Worm (Caenorhabditis elegans): ENCODE measurements around the gene D1014.13.

D1014.13 gene

ce11 chrV:8132926-8133325, 12.5 kb upstream of the D1014.13 start, which contains the start of gene D1014.4:
Gene D1014.4, plus strand, starts transcription at chrV:8133226.
- TF ChIP-seq hmbx-1 (tag; optimal IDR thresholded peaks at IDR 0.05), result no peak
- no peak for TF ChIP-seq B0310.2 (tag; optimal IDR thresholded peaks at IDR 0.05)
- TF ChIP-seq pes-1 (GFP tag; IDR thresholded peaks at IDR 0.05), result no peak
- TF ChIP-seq ets-7 (tag; optimal IDR thresholded peaks at IDR 0.05), result no peak
- TF ChIP-seq F13C5.2 (tag; optimal IDR thresholded peaks at IDR 0.05), result no peak
- no peak for TF ChIP-seq tbx-11 (GFP tag; IDR thresholded peaks at IDR 0.05)
- no peak for TF ChIP-seq sea-1 (GFP tag; conservative IDR thresholded peaks at IDR 0.05)
- no peak for TF ChIP-seq hmg-4 (GFP tag; optimal IDR thresholded peaks at IDR 0.05)
- no peak for TF ChIP-seq flt-1 (GFP tag; IDR thresholded peaks at IDR 0.05)
- TF ChIP-seq scrt-1 (GFP tag; IDR thresholded peaks at IDR 0.05), result no peak
- no peak for TF ChIP-seq tra-4 (tag; optimal IDR thresholded peaks at IDR 0.05)
- no peak for TF ChIP-seq ama-1 (optimal IDR thresholded peaks at IDR 0.05)
- TF ChIP-seq ceh-13 (GFP tag; optimal IDR thresholded peaks at IDR 0.05), result no peak
- no peak for TF ChIP-seq aly-1 (tag; optimal IDR thresholded peaks at IDR 0.05)

- TF ChIP-seq sea-1 (GFP tag; conservative IDR thresholded peaks at IDR 0.05) (no peak), ceh-13 (GFP tag; optimal IDR thresholded peaks at IDR 0.05) (no peak), scrt-1 (GFP tag; IDR thresholded peaks at IDR 0.05) (no peak), ets-7 (tag; optimal IDR thresholded peaks at IDR 0.05) (no peak), pes-1 (GFP tag; IDR thresholded peaks at IDR 0.05) (no peak), hmbx-1 (tag; optimal IDR thresholded peaks at IDR 0.05) (no peak), tra-4 (tag; optimal IDR thresholded peaks at IDR 0.05) (no peak), ama-1 (optimal IDR thresholded peaks at IDR 0.05) (no peak), flt-1 (GFP tag; IDR thresholded peaks at IDR 0.05) (no peak), ceh-36 (tag; optimal IDR thresholded peaks at IDR 0.05) (no peak), tbx-11 (GFP tag; IDR thresholded peaks at IDR 0.05) (no peak), hnd-1 (tag; optimal IDR thresholded peaks at IDR 0.05) (no peak)
These were observed 1.8 kb upstream of the D1014.13 start, which contains the start of gene D1014.2 for ce11 chrV:8143605-8144004. Gene D1014.2, plus strand, starts transcription at chrV:8143905.

- TF ChIP-seq ets-7 (tag; optimal IDR thresholded peaks at IDR 0.05), result no peak
- no peak for TF ChIP-seq ama-1 (optimal IDR thresholded peaks at IDR 0.05)
These were observed 914 bp upstream of the D1014.13 start for ce11 chrV:8144515-8144914.

- TF ChIP-seq ets-7 (tag; optimal IDR thresholded peaks at IDR 0.05) (no peak), F13C5.2 (tag; optimal IDR thresholded peaks at IDR 0.05) (no peak), scrt-1 (GFP tag; IDR thresholded peaks at IDR 0.05) (no peak), hnd-1 (tag; optimal IDR thresholded peaks at IDR 0.05) (no peak), hmbx-1 (tag; optimal IDR thresholded peaks at IDR 0.05) (no peak), ama-1 (optimal IDR thresholded peaks at IDR 0.05) (no peak), sea-1 (GFP tag; conservative IDR thresholded peaks at IDR 0.05) (no peak), tra-4 (tag; optimal IDR thresholded peaks at IDR 0.05) (no peak), aly-1 (tag; optimal IDR thresholded peaks at IDR 0.05) (no peak), tbx-11 (GFP tag; IDR thresholded peaks at IDR 0.05) (no peak), flt-1 (GFP tag; IDR thresholded peaks at IDR 0.05) (no peak), ceh-13 (GFP tag; optimal IDR thresholded peaks at IDR 0.05) (no peak), hmg-4 (GFP tag; optimal IDR thresholded peaks at IDR 0.05) (no peak), ceh-36 (tag; optimal IDR thresholded peaks at IDR 0.05) (no peak), B0310.2 (tag; optimal IDR thresholded peaks at IDR 0.05) (no peak)
These were observed 10.3 kb downstream of the D1014.13 start for ce11 chrV:8155743-8156142.

ce11 chrV:8157446-8157845, 12.0 kb downstream of the D1014.13 start, which contains the start of gene sul-2:
Gene sul-2, plus strand, starts transcription at chrV:8157746.
- TF ChIP-seq tbx-37 (GFP tag; conservative IDR thresholded peaks at IDR 0.05) (no peak), flt-1 (GFP tag; IDR thresholded peaks at IDR 0.05) (no peak), hmg-4 (GFP tag; optimal IDR thresholded peaks at IDR 0.05) (no peak), ets-7 (tag; optimal IDR thresholded peaks at IDR 0.05) (no peak), ceh-13 (GFP tag; optimal IDR thresholded peaks at IDR 0.05) (no peak), hmbx-1 (tag; optimal IDR thresholded peaks at IDR 0.05) (no peak), hnd-1 (tag; optimal IDR thresholded peaks at IDR 0.05) (no peak), tra-4 (tag; optimal IDR thresholded peaks at IDR 0.05) (no peak), ceh-36 (tag; optimal IDR thresholded peaks at IDR 0.05) (no peak), ama-1 (optimal IDR thresholded peaks at IDR 0.05) (no peak), sea-1 (GFP tag; conservative IDR thresholded peaks at IDR 0.05) (no peak), scrt-1 (GFP tag; IDR thresholded peaks at IDR 0.05) (no peak)

- TF ChIP-seq hmg-4 (GFP tag; optimal IDR thresholded peaks at IDR 0.05), result no peak
- TF ChIP-seq ama-1 (optimal IDR thresholded peaks at IDR 0.05), result no peak
- TF ChIP-seq hnd-1 (tag; optimal IDR thresholded peaks at IDR 0.05), result no peak
- no peak for TF ChIP-seq ceh-13 (GFP tag; optimal IDR thresholded peaks at IDR 0.05)
- no peak for TF ChIP-seq hmbx-1 (tag; optimal IDR thresholded peaks at IDR 0.05)
- TF ChIP-seq ets-7 (tag; optimal IDR thresholded peaks at IDR 0.05), result no peak
- no peak for TF ChIP-seq tbx-11 (GFP tag; IDR thresholded peaks at IDR 0.05)
- TF ChIP-seq tbx-37 (GFP tag; conservative IDR thresholded peaks at IDR 0.05), result no peak
- TF ChIP-seq sea-1 (GFP tag; conservative IDR thresholded peaks at IDR 0.05), result no peak
- TF ChIP-seq tra-4 (tag; optimal IDR thresholded peaks at IDR 0.05), result no peak
- TF ChIP-seq B0310.2 (tag; optimal IDR thresholded peaks at IDR 0.05), result no peak
- no peak for TF ChIP-seq ceh-36 (tag; optimal IDR thresholded peaks at IDR 0.05)
- no peak for TF ChIP-seq scrt-1 (GFP tag; IDR thresholded peaks at IDR 0.05)
- no peak for TF ChIP-seq flt-1 (GFP tag; IDR thresholded peaks at IDR 0.05)
- TF ChIP-seq pes-1 (GFP tag; IDR thresholded peaks at IDR 0.05), result no peak
- TF ChIP-seq F13C5.2 (tag; optimal IDR thresholded peaks at IDR 0.05), result no peak
- TF ChIP-seq aly-1 (tag; optimal IDR thresholded peaks at IDR 0.05), result no peak
These were observed 14.2 kb downstream of the D1014.13 start, which contains the start of gene F20D6.6 for ce11 chrV:8159629-8160028. Gene F20D6.6, plus strand, starts transcription at chrV:8159929.

- TF ChIP-seq tra-4 (tag; optimal IDR thresholded peaks at IDR 0.05), result no peak
- TF ChIP-seq flt-1 (GFP tag; IDR thresholded peaks at IDR 0.05), result no peak
- no peak for TF ChIP-seq tbx-37 (GFP tag; conservative IDR thresholded peaks at IDR 0.05)
- no peak for TF ChIP-seq aly-1 (tag; optimal IDR thresholded peaks at IDR 0.05)
- TF ChIP-seq ceh-36 (tag; optimal IDR thresholded peaks at IDR 0.05), result no peak
- TF ChIP-seq hnd-1 (tag; optimal IDR thresholded peaks at IDR 0.05), result no peak
- TF ChIP-seq hmg-4 (GFP tag; optimal IDR thresholded peaks at IDR 0.05), result no peak
- TF ChIP-seq pes-1 (GFP tag; IDR thresholded peaks at IDR 0.05), result no peak
- TF ChIP-seq ama-1 (optimal IDR thresholded peaks at IDR 0.05), result no peak
- TF ChIP-seq scrt-1 (GFP tag; IDR thresholded peaks at IDR 0.05), result no peak
- no peak for TF ChIP-seq ets-7 (tag; optimal IDR thresholded peaks at IDR 0.05)
- TF ChIP-seq tbx-11 (GFP tag; IDR thresholded peaks at IDR 0.05), result no peak
These were observed 16.3 kb downstream of the D1014.13 start, which contains the start of gene F20D6.5 for ce11 chrV:8161699-8162098. Gene F20D6.5, plus strand, starts transcription at chrV:8161957.

All from whole organism, early embryonic.